Fruit fly (Drosophila melanogaster): Measurements from ENCODE around the gene CG34450.

DNA sequence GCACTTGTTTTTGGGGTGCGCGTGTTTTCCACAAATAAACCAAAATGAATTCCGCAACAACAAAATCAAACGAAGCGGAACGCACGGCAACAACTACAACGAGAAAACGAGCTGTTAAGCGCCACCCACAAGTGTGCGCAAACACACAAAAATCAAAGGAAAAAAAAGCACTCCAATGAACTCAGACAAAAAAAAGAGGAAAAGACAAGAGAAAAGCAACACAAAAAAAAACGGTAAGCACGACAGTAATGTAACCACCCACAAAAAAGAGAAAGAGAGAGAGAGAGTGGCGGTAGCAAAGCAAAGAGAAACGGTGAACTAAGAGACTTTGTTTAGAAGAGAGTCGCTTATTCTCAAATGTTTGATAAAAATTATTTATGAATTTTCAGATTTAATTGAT, 24.6 kb downstream of the CG34450 start:
- TF ChIP-seq CG6808 (GFP tag; optimal IDR thresholded peaks at IDR 0.05) (peak; percentile 87), CG11902 (GFP tag; optimal IDR thresholded peaks at IDR 0.05) (no peak), Met (GFP tag; optimal IDR thresholded peaks at IDR 0.05) (peak; percentile 70), acj6 (GFP tag; optimal IDR thresholded peaks at IDR 0.05) (peak; percentile 7), dsx (GFP tag; optimal IDR thresholded peaks at IDR 0.05; ENCODE audit: poor library complexity, severe bottlenecking) (peak; percentile 62), Lpt (GFP tag; optimal IDR thresholded peaks at IDR 0.05) (peak; percentile 92), Sox14 (GFP tag; optimal IDR thresholded peaks at IDR 0.05) (peak; percentile 56), Hr4 (GFP tag; optimal IDR thresholded peaks at IDR 0.05) (peak; percentile 64), CG9139 (GFP tag; optimal IDR thresholded peaks at IDR 0.05) (peak; percentile 90), CG3919 (GFP tag; optimal IDR thresholded peaks at IDR 0.05) (peak; percentile 77)

All from whole organism, prepupa.